Worm (Caenorhabditis elegans): ENCODE measurements around the gene Y70G10A.3.

Y70G10A.3 gene

ce11 chrIII:10270778-10271307, 31.9 kb downstream of the Y70G10A.3 start, which contains the start of gene cnk-1:
Gene cnk-1 (plus strand): TSS chrIII:10271257.
- TF ChIP-seq flt-1 (GFP tag; IDR thresholded peaks at IDR 0.05), result peak; percentile 55; the same call in 1 of the 2 replicates
- peak; percentile 63; the same call in 1 of the 2 replicates for TF ChIP-seq scrt-1 (GFP tag; IDR thresholded peaks at IDR 0.05)
- no peak for TF ChIP-seq hnd-1 (tag; optimal IDR thresholded peaks at IDR 0.05)
- TF ChIP-seq pes-1 (GFP tag; IDR thresholded peaks at IDR 0.05), result peak; percentile 82
- TF ChIP-seq hmg-4 (GFP tag; optimal IDR thresholded peaks at IDR 0.05), result peak; percentile 3
- TF ChIP-seq tbx-11 (GFP tag; IDR thresholded peaks at IDR 0.05), result 0 out of 2 replicates have a peak, but pooled peaks have one; percentile 34
- peak; percentile 49 for TF ChIP-seq F13C5.2 (tag; optimal IDR thresholded peaks at IDR 0.05)
- TF ChIP-seq aly-1 (tag; optimal IDR thresholded peaks at IDR 0.05), result no peak
- peak; percentile 77 for TF ChIP-seq tbx-37 (GFP tag; conservative IDR thresholded peaks at IDR 0.05)
- TF ChIP-seq sea-1 (GFP tag; conservative IDR thresholded peaks at IDR 0.05), result 0 out of 2 replicates have a peak, but pooled peaks have one; percentile 54

DNA sequence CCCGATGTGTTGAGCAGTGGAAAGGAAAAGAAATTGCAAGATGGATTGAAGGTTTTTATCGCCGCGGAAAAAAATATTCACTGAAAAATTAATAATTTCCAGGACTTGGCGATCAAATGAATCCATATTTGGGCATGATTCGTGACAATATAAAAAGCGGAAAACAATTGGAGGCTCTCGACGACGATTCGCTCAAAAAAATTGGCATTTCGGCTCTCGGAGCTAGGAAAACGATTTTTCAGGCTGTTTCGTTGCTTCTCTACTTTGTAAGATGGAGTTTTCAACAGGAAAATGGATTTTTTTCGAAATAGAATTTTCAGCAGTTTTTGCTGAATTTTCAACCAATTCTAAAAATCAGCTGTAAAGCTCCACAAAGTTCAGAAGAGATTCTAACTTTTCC, 32.9 kb downstream of the Y70G10A.3 start:
- TF ChIP-seq tra-4 (tag; optimal IDR thresholded peaks at IDR 0.05) (no peak), aly-1 (tag; optimal IDR thresholded peaks at IDR 0.05) (no peak), B0310.2 (tag; optimal IDR thresholded peaks at IDR 0.05) (no peak), ets-7 (tag; optimal IDR thresholded peaks at IDR 0.05) (no peak), flt-1 (GFP tag; IDR thresholded peaks at IDR 0.05) (no peak), F13C5.2 (tag; optimal IDR thresholded peaks at IDR 0.05) (no peak), scrt-1 (GFP tag; IDR thresholded peaks at IDR 0.05) (no peak), ceh-36 (tag; optimal IDR thresholded peaks at IDR 0.05) (no peak), hmg-4 (GFP tag; optimal IDR thresholded peaks at IDR 0.05) (no peak), sea-1 (GFP tag; conservative IDR thresholded peaks at IDR 0.05) (no peak), ceh-13 (GFP tag; optimal IDR thresholded peaks at IDR 0.05) (no peak), ama-1 (optimal IDR thresholded peaks at IDR 0.05) (no peak), hnd-1 (tag; optimal IDR thresholded peaks at IDR 0.05) (no peak), pes-1 (GFP tag; IDR thresholded peaks at IDR 0.05) (no peak), tbx-11 (GFP tag; IDR thresholded peaks at IDR 0.05) (no peak), tbx-37 (GFP tag; conservative IDR thresholded peaks at IDR 0.05) (no peak), hmbx-1 (tag; optimal IDR thresholded peaks at IDR 0.05) (no peak)

DNA sequence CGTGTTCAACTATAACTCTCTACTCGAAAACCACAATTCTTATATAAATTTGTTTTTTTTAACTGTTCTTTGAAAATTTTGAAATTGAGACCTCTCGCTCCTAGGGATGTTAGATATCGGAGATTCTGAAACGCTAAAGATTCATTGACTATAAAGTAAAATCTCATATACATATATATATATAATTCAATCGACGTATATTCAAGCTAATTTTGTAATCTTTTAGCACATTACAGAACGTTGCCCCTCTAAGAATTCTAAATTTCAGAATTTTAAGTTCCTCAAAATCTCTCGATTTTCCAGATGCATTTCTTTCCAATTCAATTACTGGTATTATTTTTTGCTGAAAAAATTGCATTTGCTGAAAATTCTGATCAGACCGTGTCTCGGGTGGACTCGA, 39.9 kb downstream of the Y70G10A.3 start, which contains the start of gene pad-2:
TSS of gene pad-2 (plus strand) at position 301 of the 400 bp plus-strand sequence.
- TF ChIP-seq tbx-37 (GFP tag; conservative IDR thresholded peaks at IDR 0.05), result no peak
- TF ChIP-seq ets-7 (tag; optimal IDR thresholded peaks at IDR 0.05), result no peak
- no peak for TF ChIP-seq scrt-1 (GFP tag; IDR thresholded peaks at IDR 0.05)
- TF ChIP-seq F13C5.2 (tag; optimal IDR thresholded peaks at IDR 0.05), result no peak
- no peak for TF ChIP-seq ceh-36 (tag; optimal IDR thresholded peaks at IDR 0.05)
- TF ChIP-seq aly-1 (tag; optimal IDR thresholded peaks at IDR 0.05), result no peak
- TF ChIP-seq tra-4 (tag; optimal IDR thresholded peaks at IDR 0.05), result no peak
- TF ChIP-seq hmbx-1 (tag; optimal IDR thresholded peaks at IDR 0.05), result no peak
- no peak for TF ChIP-seq ceh-13 (GFP tag; optimal IDR thresholded peaks at IDR 0.05)
- no peak for TF ChIP-seq pes-1 (GFP tag; IDR thresholded peaks at IDR 0.05)
- TF ChIP-seq hnd-1 (tag; optimal IDR thresholded peaks at IDR 0.05), result no peak
- TF ChIP-seq ama-1 (optimal IDR thresholded peaks at IDR 0.05), result no peak
- no peak for TF ChIP-seq B0310.2 (tag; optimal IDR thresholded peaks at IDR 0.05)
- no peak for TF ChIP-seq tbx-11 (GFP tag; IDR thresholded peaks at IDR 0.05)
- no peak for TF ChIP-seq sea-1 (GFP tag; conservative IDR thresholded peaks at IDR 0.05)
- TF ChIP-seq flt-1 (GFP tag; IDR thresholded peaks at IDR 0.05), result no peak
- no peak for TF ChIP-seq hmg-4 (GFP tag; optimal IDR thresholded peaks at IDR 0.05)

- TF ChIP-seq tbx-11 (GFP tag; IDR thresholded peaks at IDR 0.05) (no peak), F13C5.2 (tag; optimal IDR thresholded peaks at IDR 0.05) (no peak), ceh-36 (tag; optimal IDR thresholded peaks at IDR 0.05) (no peak), ceh-13 (GFP tag; optimal IDR thresholded peaks at IDR 0.05) (no peak), ets-7 (tag; optimal IDR thresholded peaks at IDR 0.05) (no peak), ama-1 (optimal IDR thresholded peaks at IDR 0.05) (no peak), hmbx-1 (tag; optimal IDR thresholded peaks at IDR 0.05) (no peak), scrt-1 (GFP tag; IDR thresholded peaks at IDR 0.05) (no peak), flt-1 (GFP tag; IDR thresholded peaks at IDR 0.05) (no peak), sea-1 (GFP tag; conservative IDR thresholded peaks at IDR 0.05) (no peak), pes-1 (GFP tag; IDR thresholded peaks at IDR 0.05) (no peak), hnd-1 (tag; optimal IDR thresholded peaks at IDR 0.05) (no peak), tbx-37 (GFP tag; conservative IDR thresholded peaks at IDR 0.05) (no peak), B0310.2 (tag; optimal IDR thresholded peaks at IDR 0.05) (no peak), hmg-4 (GFP tag; optimal IDR thresholded peaks at IDR 0.05) (no peak), aly-1 (tag; optimal IDR thresholded peaks at IDR 0.05) (no peak), tra-4 (tag; optimal IDR thresholded peaks at IDR 0.05) (no peak)
Measured at ce11 chrIII:10284214-10284613, 45.3 kb downstream of the Y70G10A.3 start.

DNA sequence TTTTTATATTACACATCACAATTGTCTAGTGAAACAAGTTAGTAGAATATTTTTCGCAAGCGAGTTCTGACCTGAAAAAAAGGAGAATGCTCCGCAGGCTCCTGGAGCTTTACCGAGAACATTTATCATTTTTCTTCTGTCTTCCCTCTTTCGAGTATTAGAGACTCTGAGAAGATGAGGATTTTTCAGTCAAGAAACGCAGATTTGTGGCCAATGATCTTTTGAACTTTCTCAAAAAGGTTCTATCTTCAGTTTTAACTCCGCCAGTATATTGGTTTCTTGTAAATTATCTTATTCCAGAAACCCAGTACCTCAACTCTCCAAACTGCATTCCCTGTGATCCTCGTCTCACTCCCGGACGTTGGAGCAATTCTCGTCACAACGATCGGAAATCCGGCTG, 46.7 kb downstream of the Y70G10A.3 start, which contains the start of gene K10G9.2:
TSS of gene K10G9.2 (plus strand) at position 301 of the 400 bp plus-strand sequence.
- TF ChIP-seq ets-7 (tag; optimal IDR thresholded peaks at IDR 0.05) (no peak), hmbx-1 (tag; optimal IDR thresholded peaks at IDR 0.05) (no peak), flt-1 (GFP tag; IDR thresholded peaks at IDR 0.05) (no peak), ama-1 (optimal IDR thresholded peaks at IDR 0.05) (no peak), tbx-37 (GFP tag; conservative IDR thresholded peaks at IDR 0.05) (no peak), aly-1 (tag; optimal IDR thresholded peaks at IDR 0.05) (no peak)

DNA sequence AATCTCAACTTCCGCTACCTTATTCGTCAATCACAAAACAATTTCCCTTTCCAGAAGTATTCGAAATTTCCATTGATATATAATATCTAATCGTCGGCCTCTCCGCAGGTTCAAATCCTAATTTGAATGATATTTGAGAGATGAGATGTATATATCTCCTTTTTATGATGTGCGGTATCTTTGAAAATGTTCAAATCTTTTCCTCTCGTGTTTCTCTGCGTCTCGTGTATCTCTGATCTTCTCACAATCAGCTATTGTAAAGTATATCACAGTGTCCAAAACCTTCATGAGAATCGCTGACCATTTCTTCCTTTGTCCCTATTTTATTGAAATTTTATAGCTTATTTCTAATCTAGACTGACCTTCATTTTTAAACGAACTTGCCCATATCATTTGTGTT, 50.9 kb downstream of the Y70G10A.3 start:
- TF ChIP-seq ceh-36 (tag; optimal IDR thresholded peaks at IDR 0.05) (no peak), B0310.2 (tag; optimal IDR thresholded peaks at IDR 0.05) (no peak), tbx-11 (GFP tag; IDR thresholded peaks at IDR 0.05) (no peak), tra-4 (tag; optimal IDR thresholded peaks at IDR 0.05) (no peak), F13C5.2 (tag; optimal IDR thresholded peaks at IDR 0.05) (no peak), ceh-13 (GFP tag; optimal IDR thresholded peaks at IDR 0.05) (no peak), scrt-1 (GFP tag; IDR thresholded peaks at IDR 0.05) (no peak), ama-1 (optimal IDR thresholded peaks at IDR 0.05) (no peak), flt-1 (GFP tag; IDR thresholded peaks at IDR 0.05) (no peak)

ce11 chrIII:10290541-10290940, 51.6 kb downstream of the Y70G10A.3 start:
- TF ChIP-seq ceh-36 (tag; optimal IDR thresholded peaks at IDR 0.05) (no peak), sea-1 (GFP tag; conservative IDR thresholded peaks at IDR 0.05) (no peak), pes-1 (GFP tag; IDR thresholded peaks at IDR 0.05) (no peak), tbx-11 (GFP tag; IDR thresholded peaks at IDR 0.05) (no peak), scrt-1 (GFP tag; IDR thresholded peaks at IDR 0.05) (no peak), hmbx-1 (tag; optimal IDR thresholded peaks at IDR 0.05) (no peak), F13C5.2 (tag; optimal IDR thresholded peaks at IDR 0.05) (no peak), flt-1 (GFP tag; IDR thresholded peaks at IDR 0.05) (no peak), tra-4 (tag; optimal IDR thresholded peaks at IDR 0.05) (no peak), hnd-1 (tag; optimal IDR thresholded peaks at IDR 0.05) (no peak), ceh-13 (GFP tag; optimal IDR thresholded peaks at IDR 0.05) (no peak), hmg-4 (GFP tag; optimal IDR thresholded peaks at IDR 0.05) (no peak), ama-1 (optimal IDR thresholded peaks at IDR 0.05) (no peak), B0310.2 (tag; optimal IDR thresholded peaks at IDR 0.05) (no peak), ets-7 (tag; optimal IDR thresholded peaks at IDR 0.05) (no peak), aly-1 (tag; optimal IDR thresholded peaks at IDR 0.05) (no peak)
